Worm (Caenorhabditis elegans): ENCODE data around the gene srt-40.

The srt-40 gene

ce11 chrV:2156830-2157229 lies 49.3 kb downstream of the srt-40 start, which contains the start of gene srbc-22:
Gene srbc-22, plus strand, starts transcription at chrV:2157130.
- no peak for TF ChIP-seq rpc-1 (optimal IDR thresholded peaks at IDR 0.05)
- no peak for TF ChIP-seq rpc-1 (tag; optimal IDR thresholded peaks at IDR 0.05)
- TF ChIP-seq F52B5.7 (tag; optimal IDR thresholded peaks at IDR 0.05): no peak
- no peak for TF ChIP-seq sptf-2 (GFP tag; optimal IDR thresholded peaks at IDR 0.05)
- TF ChIP-seq hsf-1 (GFP tag; IDR thresholded peaks at IDR 0.05): no peak
- no peak for TF ChIP-seq nhr-120 (GFP tag; IDR thresholded peaks at IDR 0.05)
- TF ChIP-seq ama-1 (optimal IDR thresholded peaks at IDR 0.05): no peak
- no peak for TF ChIP-seq ama-1 (GFP tag; optimal IDR thresholded peaks at IDR 0.05)
- TF ChIP-seq lin-54 (GFP tag; optimal IDR thresholded peaks at IDR 0.05): no peak
- TF ChIP-seq gei-17 (GFP tag; optimal IDR thresholded peaks at IDR 0.05): no peak
- TF ChIP-seq sdz-38 (tag; optimal IDR thresholded peaks at IDR 0.05): no peak
- no peak for TF ChIP-seq ztf-28 (GFP tag; IDR thresholded peaks at IDR 0.05)
- TF ChIP-seq lin-35 (GFP tag; optimal IDR thresholded peaks at IDR 0.05): no peak
- no peak for TF ChIP-seq tbp1 (GFP tag; optimal IDR thresholded peaks at IDR 0.05)
- no peak for TF ChIP-seq cebp-2 (GFP tag; IDR thresholded peaks at IDR 0.05)
- no peak for TF ChIP-seq F39B2.1 (GFP tag; IDR thresholded peaks at IDR 0.05)

ce11 chrV:2155232-2155631 lies 50.8 kb downstream of the srt-40 start, which contains the start of gene srbc-21:
Gene srbc-21, plus strand, starts transcription at chrV:2155532.
- TF ChIP-seq let-526 (GFP tag; IDR thresholded peaks at IDR 0.05) (no peak), pha-4 (tag; optimal IDR thresholded peaks at IDR 0.05) (no peak), ceh-58 (GFP tag; IDR thresholded peaks at IDR 0.05) (no peak), snpc-1.3 (tag; optimal IDR thresholded peaks at IDR 0.05; ENCODE audit: insufficient read depth) (no peak), ekl-4 (GFP tag; IDR thresholded peaks at IDR 0.05) (no peak), K12H6.12 (tag; optimal IDR thresholded peaks at IDR 0.05) (no peak), hsf-1 (GFP tag; IDR thresholded peaks at IDR 0.05) (no peak), tbp1 (GFP tag; optimal IDR thresholded peaks at IDR 0.05) (no peak), egl-18 (GFP tag; IDR thresholded peaks at IDR 0.05) (no peak), nfyb-1 (GFP tag; IDR thresholded peaks at IDR 0.05) (no peak), nhr-80 (tag; optimal IDR thresholded peaks at IDR 0.05) (no peak), ztf-28 (GFP tag; IDR thresholded peaks at IDR 0.05) (no peak), snpc-3.4 (tag; optimal IDR thresholded peaks at IDR 0.05) (no peak), rec-8 (tag; optimal IDR thresholded peaks at IDR 0.05) (no peak), madf-6 (GFP tag; IDR thresholded peaks at IDR 0.05) (no peak), pbrm-1 (GFP tag; IDR thresholded peaks at IDR 0.05) (no peak)

Data from whole organism, young adult.